Fruit fly (Drosophila melanogaster) whole organism: Measurements from ENCODE around the gene Ugt304A1.

Experiments used
- CG8478 ChIP-seq: fragments of >200 bp; optimal IDR thresholded peaks from 2 replicates; lab custom pipeline; 2018; ENCODE audit warnings: inconsistent platforms
- Dll ChIP-seq: fragments of >200 bp; optimal IDR thresholded peaks from 2 replicates; lab custom pipeline; 2017
- EcR ChIP-seq, 2 experiments: fragments of >200 bp; optimal IDR thresholded peaks; 2 replicates each; lab custom pipeline; 2017; ENCODE audit warnings: missing biosample characterization in 2 of 2, missing genetic modification characterization in 2 of 2, missing genetic modification reagents in 2 of 2
- pan ChIP-seq: fragments of >200 bp; optimal IDR thresholded peaks from 2 replicates; lab custom pipeline; 2017
- psq ChIP-seq: fragments of >200 bp; optimal IDR thresholded peaks from 2 replicates; lab custom pipeline; 2017
- usp ChIP-seq: fragments of >200 bp; optimal IDR thresholded peaks from 2 replicates; lab custom pipeline; 2017; ENCODE audit warnings: missing biosample characterization, missing genetic modification characterization, mixed read lengths

DNA sequence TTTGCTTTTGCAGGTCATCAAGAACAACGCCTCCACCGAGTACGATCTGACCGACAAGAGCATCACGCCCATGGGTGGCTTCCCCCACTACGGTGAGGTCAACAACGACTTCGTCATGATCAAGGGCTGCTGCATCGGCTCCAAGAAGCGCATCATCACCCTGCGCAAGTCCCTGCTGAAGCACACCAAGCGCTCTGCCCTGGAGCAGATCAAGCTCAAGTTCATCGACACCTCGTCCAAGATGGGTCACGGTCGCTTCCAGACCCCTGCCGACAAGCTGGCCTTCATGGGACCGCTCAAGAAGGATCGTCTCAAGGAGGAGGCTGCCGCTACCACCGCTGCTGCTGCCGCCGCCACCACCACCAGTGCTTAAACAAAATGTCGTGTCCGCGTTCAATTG lies 49.3 kb upstream of the Ugt304A1 start:
- TF ChIP-seq CG8478 (lab: Kevin White, UChicago), result no peak
- TF ChIP-seq usp (GFP tag; lab: Kevin White, UChicago), result no peak
- no peak for TF ChIP-seq pan (lab: Kevin White, UChicago)
- TF ChIP-seq Dll (lab: Kevin White, UChicago), result no peak
- no peak for TF ChIP-seq EcR (GFP tag; optimal IDR thresholded peaks at IDR 0.05; lab: Kevin White, UChicago)
- no peak for TF ChIP-seq psq (lab: Kevin White, UChicago)
